Worm (Caenorhabditis elegans) whole organism, dauer: Measurements from ENCODE around the gene acs-14.

Experiments used
- unc-62 ChIP-seq: sonication (generic microtip); optimal IDR thresholded peaks from 2 replicates; lab custom pipeline; 2017; ENCODE audit warnings: missing biosample characterization, missing genetic modification reagents, missing genetic modification characterization

acs-14 gene

DNA sequence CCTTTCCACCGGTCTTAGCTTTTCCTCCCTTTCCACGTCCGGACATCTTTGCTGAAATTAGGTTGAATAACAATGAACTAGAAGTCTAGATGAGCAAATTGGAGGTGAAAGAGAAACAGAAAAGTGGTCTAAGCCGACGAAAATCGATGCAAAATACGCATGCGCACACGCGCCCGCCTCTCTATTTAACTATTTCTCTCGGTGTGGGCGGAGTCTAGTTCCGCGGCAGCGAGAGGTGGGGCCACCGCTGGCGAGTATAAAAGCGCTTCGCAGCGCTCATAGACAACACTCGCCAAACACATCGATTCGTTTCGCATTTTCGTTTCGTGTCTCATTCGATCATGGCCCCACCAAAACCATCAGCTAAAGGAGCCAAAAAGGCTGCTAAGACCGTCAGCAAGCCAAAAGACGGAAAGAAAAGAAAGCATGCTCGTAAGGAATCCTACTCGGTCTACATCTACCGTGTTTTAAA is 37.3 kb downstream of the acs-14 start, which contains the start of the genes his-35 and his-41:
Gene his-35 (minus strand): TSS at position 51 of the 472 bp plus-strand sequence.
Gene his-41 (plus strand): TSS at position 299 of the 472 bp plus-strand sequence.
- TF ChIP-seq unc-62 (GFP tag; lab: Kevin White, UChicago), result no peak

DNA sequence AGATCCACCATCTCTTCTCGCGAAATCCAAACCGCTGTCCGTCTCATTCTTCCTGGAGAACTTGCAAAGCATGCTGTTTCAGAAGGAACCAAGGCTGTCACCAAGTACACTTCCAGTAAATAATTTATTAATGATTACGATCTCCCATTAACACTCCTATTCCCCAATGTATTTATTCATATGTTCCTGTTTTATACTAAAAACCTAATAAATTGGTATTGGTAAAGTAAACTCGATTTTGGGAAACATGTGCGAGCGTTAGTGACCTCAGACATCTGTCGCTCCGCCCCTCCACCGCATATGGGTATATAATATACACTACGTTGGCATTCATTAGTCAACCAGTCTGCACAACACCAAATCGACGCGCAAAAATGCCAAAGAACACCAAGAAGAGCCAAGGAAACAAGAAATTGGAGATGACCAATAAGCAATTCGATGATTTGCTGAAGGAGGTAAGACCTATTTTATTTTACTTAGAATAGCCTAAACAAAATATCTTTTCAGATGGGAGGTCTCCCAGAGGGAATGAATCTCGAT is 38.2 kb downstream of the acs-14 start, which contains the start of gene C50F4.6:
Gene C50F4.6 (plus strand): TSS at position 51 of the 540 bp plus-strand sequence.
- no peak for TF ChIP-seq unc-62 (GFP tag; lab: Kevin White, UChicago)

DNA sequence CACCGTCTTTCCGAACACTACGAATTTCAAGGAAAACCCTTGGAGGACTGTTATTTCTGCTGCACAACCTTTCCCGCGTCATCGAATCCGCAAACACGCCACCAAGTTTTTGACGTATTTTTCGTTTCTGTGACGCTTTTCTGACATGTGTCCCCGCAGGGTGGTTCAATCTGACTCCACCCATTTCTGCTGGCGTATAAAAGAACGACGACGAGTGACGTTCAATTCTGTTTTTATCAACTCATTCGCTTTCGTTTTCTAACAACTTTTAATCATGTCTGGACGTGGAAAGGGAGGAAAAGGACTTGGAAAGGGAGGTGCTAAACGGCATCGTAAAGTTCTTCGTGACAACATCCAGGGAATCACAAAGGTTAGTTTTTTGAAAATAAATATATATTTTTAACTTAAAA is 38.9 kb downstream of the acs-14 start, which contains the start of gene his-37:
Gene his-37 (plus strand): TSS at position 246 of the 410 bp plus-strand sequence.
- no peak for TF ChIP-seq unc-62 (GFP tag; lab: Kevin White, UChicago)

DNA sequence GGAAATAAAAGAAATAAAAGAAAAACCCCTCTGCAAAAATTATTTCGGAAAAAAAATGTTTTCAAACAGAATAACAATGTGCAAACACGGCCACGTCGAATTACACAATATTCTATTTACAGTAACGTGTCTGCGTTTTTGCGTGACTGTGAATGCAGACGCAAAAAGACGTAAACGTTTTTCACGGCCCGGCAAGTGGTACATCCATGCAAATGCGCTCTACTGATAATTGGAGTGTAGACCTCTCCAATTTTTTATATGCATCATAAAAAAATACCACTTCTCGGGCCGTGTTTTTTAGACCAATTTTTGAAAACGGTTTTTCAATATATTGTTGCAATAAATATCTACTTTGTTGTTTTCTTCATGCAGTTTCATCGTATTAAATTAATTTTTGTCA is 41.5 kb downstream of the acs-14 start, which contains the start of gene nstp-10:
Gene nstp-10 (minus strand): TSS at position 378 of the 400 bp plus-strand sequence.
- no peak for TF ChIP-seq unc-62 (GFP tag; lab: Kevin White, UChicago)

DNA sequence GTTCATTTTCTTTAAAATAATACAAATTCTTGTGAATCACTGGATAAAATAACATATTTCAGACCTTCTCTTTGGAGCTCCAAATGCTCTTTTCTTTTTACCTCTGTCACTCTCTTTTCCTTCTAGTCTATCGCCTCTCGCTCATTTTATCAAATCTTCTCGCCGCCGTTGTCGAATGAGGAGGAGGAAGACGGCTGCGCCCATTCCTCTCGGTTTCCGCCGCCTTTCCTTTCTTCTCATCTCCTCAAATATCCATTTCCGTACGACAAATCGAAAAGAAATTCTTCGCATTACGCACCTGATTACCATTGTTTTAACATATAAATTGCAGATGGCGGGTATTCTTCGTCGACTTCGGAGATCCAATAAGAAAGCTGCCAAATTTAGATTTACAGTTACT is 42.4 kb downstream of the acs-14 start, which contains the start of gene ehbp-1:
Gene ehbp-1 (plus strand): TSS at position 332 of the 400 bp plus-strand sequence.
- no peak for TF ChIP-seq unc-62 (GFP tag; lab: Kevin White, UChicago)

DNA sequence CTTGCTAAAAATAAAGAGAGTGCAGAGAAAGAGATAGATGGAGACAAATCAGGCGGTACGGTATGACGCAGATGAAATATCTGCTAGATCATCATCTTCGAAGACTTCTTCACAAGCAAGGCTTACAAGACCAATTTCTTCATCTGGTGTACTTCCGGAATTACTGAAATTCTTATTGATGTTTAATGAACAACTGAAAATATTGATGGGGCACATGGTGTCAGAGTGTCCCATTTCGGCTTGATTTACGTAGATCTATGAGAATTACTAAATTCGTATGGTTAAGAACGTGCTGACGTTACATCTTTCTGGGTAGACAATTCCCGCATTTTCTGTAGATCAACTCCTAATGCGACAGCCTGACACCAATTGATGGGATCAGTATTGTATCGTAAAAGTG is 48.7 kb downstream of the acs-14 start:
- TF ChIP-seq unc-62 (GFP tag; lab: Kevin White, UChicago), result no peak
